Fruit fly (Drosophila melanogaster): ENCODE data around the gene Pde6.
A peak's percentile ranks its signal among the peaks of the same experiment; 100 is the strongest.

Gene Pde6

DNA sequence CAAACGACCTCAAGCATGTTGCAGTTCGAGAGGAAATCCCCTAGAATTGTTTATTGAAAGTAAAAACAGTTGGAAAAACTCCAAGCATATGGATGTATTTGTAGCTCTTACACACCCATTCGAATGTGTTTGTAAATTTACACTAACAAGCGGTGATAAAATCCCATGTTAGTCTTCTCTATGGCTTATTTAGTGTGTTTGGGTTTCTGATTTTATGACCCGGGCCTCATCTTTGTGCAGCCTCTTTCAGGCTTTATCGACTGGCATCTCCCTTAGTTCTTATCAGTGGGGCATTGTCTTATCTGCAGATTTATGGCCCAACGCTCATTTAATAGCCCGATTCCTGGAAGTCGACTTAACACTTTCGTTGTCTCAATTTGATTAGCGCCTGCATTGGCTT is 76.1 kb downstream of the Pde6 start:
- TF ChIP-seq CG14711 (tag; optimal IDR thresholded peaks at IDR 0.05) (no peak), pad (GFP tag; optimal IDR thresholded peaks at IDR 0.05) (no peak), CG1620 (GFP tag; optimal IDR thresholded peaks at IDR 0.05) (no peak), tj (GFP tag; optimal IDR thresholded peaks at IDR 0.05) (no peak), toe (GFP tag; optimal IDR thresholded peaks at IDR 0.05) (no peak), CG7101 (tag; optimal IDR thresholded peaks at IDR 0.05) (no peak), CG5204 (GFP tag; optimal IDR thresholded peaks at IDR 0.05) (no peak), CG11617 (GFP tag; optimal IDR thresholded peaks at IDR 0.05) (no peak), CG7045 (GFP tag; optimal IDR thresholded peaks at IDR 0.05) (no peak), CG33017 (tag; optimal IDR thresholded peaks at IDR 0.05) (no peak), cic (GFP tag; optimal IDR thresholded peaks at IDR 0.05) (no peak)

DNA sequence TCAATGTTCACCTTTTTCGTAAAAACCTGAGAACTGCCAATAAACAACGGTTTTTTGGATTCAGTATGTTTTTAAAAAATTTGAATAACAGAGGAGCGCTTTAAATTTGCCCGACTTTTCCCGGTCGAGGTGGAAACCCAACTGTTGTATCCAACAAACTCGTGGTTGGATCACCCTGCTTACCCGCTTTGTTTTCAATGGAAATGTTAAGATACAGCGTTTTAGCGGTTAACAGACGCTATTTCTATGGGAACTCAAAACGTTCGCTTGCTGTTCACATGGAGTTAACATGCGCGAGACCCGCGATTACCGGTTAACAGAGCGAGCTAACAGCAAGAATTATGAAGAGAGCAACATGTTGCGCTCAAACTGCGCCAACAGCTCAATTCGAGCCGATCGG is 76.5 kb downstream of the Pde6 start, which contains the start of gene cv-c:
Gene cv-c (minus strand): TSS at position 145 of the 400 bp plus-strand sequence.
- TF ChIP-seq CG7101 (tag; optimal IDR thresholded peaks at IDR 0.05) (no peak), CG12768 (GFP tag; optimal IDR thresholded peaks at IDR 0.05) (no peak), Mnt (GFP tag; optimal IDR thresholded peaks at IDR 0.05) (peak; percentile 55), tj (GFP tag; optimal IDR thresholded peaks at IDR 0.05) (peak; percentile 24), kay (GFP tag; ENCODE audit: borderline replicate concordance) (no peak), cnc (optimal IDR thresholded peaks at IDR 0.05) (no peak), CG1620 (GFP tag; optimal IDR thresholded peaks at IDR 0.05) (no peak), CG14711 (tag; optimal IDR thresholded peaks at IDR 0.05) (no peak), cic (GFP tag; optimal IDR thresholded peaks at IDR 0.05) (peak; percentile 39), bab1 (GFP tag; optimal IDR thresholded peaks at IDR 0.05) (no peak), ovo (GFP tag; optimal IDR thresholded peaks at IDR 0.05) (no peak), Clk (GFP tag; optimal IDR thresholded peaks at IDR 0.05) (no peak), toe (GFP tag; optimal IDR thresholded peaks at IDR 0.05) (no peak), CG33017 (tag; optimal IDR thresholded peaks at IDR 0.05) (no peak)

- TF ChIP-seq CG7045 (GFP tag; optimal IDR thresholded peaks at IDR 0.05) (no peak), bab1 (GFP tag; optimal IDR thresholded peaks at IDR 0.05) (no peak)
Observed at dm6 chr3R:14479623-14480194, 78.4 kb downstream of the Pde6 start.

- no peak for TF ChIP-seq cnc (optimal IDR thresholded peaks at IDR 0.05)
- no peak for TF ChIP-seq CG12768 (GFP tag; optimal IDR thresholded peaks at IDR 0.05)
- TF ChIP-seq tj (GFP tag; optimal IDR thresholded peaks at IDR 0.05), result no peak
- TF ChIP-seq CG14711 (tag; optimal IDR thresholded peaks at IDR 0.05), result peak; percentile 24
Observed at dm6 chr3R:14478438-14479033, 79.6 kb downstream of the Pde6 start.

DNA sequence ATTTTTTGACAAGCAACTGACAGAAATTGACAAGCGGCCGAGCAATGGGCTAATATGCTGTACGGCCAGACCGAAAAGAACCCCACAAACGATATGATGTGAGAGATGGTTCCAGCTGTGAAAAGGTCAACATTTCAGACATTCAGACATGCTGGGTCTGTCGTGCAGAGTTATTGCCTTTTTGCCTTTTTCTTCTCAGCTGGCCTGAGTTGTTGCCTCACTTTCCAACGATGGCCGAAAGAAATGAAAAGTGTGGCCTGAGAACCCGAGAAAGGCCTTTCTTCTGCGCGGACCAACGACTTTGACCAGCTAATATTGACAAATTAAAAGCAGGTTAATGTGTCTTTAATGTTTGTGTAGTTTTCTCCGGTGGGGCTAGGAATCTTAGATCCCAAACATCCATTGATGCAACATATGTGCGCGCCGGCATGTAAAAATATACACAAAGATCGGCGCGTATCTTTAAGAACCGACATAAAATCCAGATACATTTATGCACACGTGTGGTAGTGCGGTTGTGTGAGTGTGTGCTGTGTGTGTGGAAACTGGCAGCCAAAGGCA is 80.1 kb downstream of the Pde6 start:
- TF ChIP-seq toe (GFP tag; optimal IDR thresholded peaks at IDR 0.05) (no peak), kay (GFP tag; ENCODE audit: borderline replicate concordance) (no peak), Mnt (GFP tag; optimal IDR thresholded peaks at IDR 0.05) (no peak), CG11617 (GFP tag; optimal IDR thresholded peaks at IDR 0.05) (no peak), CG1620 (GFP tag; optimal IDR thresholded peaks at IDR 0.05) (no peak), CG33017 (tag; optimal IDR thresholded peaks at IDR 0.05) (no peak), bab1 (GFP tag; optimal IDR thresholded peaks at IDR 0.05) (no peak), Crg-1 (GFP tag; optimal IDR thresholded peaks at IDR 0.05) (no peak), ovo (GFP tag; optimal IDR thresholded peaks at IDR 0.05) (no peak), tj (GFP tag; optimal IDR thresholded peaks at IDR 0.05) (no peak), cic (GFP tag; optimal IDR thresholded peaks at IDR 0.05) (no peak), CG12768 (GFP tag; optimal IDR thresholded peaks at IDR 0.05) (no peak), pad (GFP tag; optimal IDR thresholded peaks at IDR 0.05) (no peak)

- TF ChIP-seq CG7101 (tag; optimal IDR thresholded peaks at IDR 0.05), result peak; percentile 2
- no peak for TF ChIP-seq tj (GFP tag; optimal IDR thresholded peaks at IDR 0.05)
- no peak for TF ChIP-seq kay (GFP tag; ENCODE audit: borderline replicate concordance)
- TF ChIP-seq Hr96 (GFP tag; optimal IDR thresholded peaks at IDR 0.05), result no peak
Observed at dm6 chr3R:14477085-14477762, 80.9 kb downstream of the Pde6 start.

DNA sequence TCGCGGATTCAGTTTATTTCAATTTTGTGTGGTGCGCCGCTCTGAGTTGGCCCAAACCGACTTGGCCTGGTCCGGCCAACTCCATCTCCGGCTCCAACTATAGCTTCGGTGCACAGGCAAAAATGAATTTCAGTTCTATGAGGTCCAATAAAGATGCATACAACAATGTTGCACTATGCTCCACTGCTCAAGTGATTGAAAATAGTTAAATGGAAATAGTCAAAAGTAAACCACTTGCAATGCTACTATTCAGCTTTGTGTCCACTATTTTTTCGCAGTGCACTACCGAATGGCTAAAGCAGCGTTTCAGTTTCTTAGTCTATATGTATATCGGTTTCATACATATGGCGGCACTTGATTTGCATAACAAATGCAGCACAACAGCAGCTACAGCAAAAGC is 81.8 kb downstream of the Pde6 start:
- no peak for TF ChIP-seq kay (GFP tag; ENCODE audit: borderline replicate concordance)
- TF ChIP-seq bab1 (GFP tag; optimal IDR thresholded peaks at IDR 0.05), result no peak
- TF ChIP-seq Crg-1 (GFP tag; optimal IDR thresholded peaks at IDR 0.05), result no peak
- TF ChIP-seq Mnt (GFP tag; optimal IDR thresholded peaks at IDR 0.05), result no peak
- TF ChIP-seq Hr96 (GFP tag; optimal IDR thresholded peaks at IDR 0.05), result no peak
- no peak for TF ChIP-seq toe (GFP tag; optimal IDR thresholded peaks at IDR 0.05)
- no peak for TF ChIP-seq cnc (optimal IDR thresholded peaks at IDR 0.05)
- no peak for TF ChIP-seq CG14711 (tag; optimal IDR thresholded peaks at IDR 0.05)
- no peak for TF ChIP-seq tj (GFP tag; optimal IDR thresholded peaks at IDR 0.05)
- TF ChIP-seq CG5204 (GFP tag; optimal IDR thresholded peaks at IDR 0.05), result no peak
- no peak for TF ChIP-seq CG11617 (GFP tag; optimal IDR thresholded peaks at IDR 0.05)
